Fruit fly (Drosophila melanogaster) whole organism, embryonic: ENCODE measurements around the gene dsd.

Source experiments
- Bgb ChIP-seq: fragments of 200-800 bp; sonication (Bioruptor generic); IDR thresholded peaks from 2 replicates; pipeline ENCODE4 v1.3.6; 2022; ENCODE audit warnings: missing biosample characterization, missing genetic modification characterization; ENCODE audit not compliant: partially characterized antibody
- CG10209 ChIP-seq: fragments of 200-800 bp; sonication (Bioruptor generic); optimal IDR thresholded peaks from 3 replicates; lab custom pipeline; 2017; ENCODE audit warnings: missing biosample characterization, mild to moderate bottlenecking, missing genetic modification characterization, missing genetic modification reagents
- CG11247 ChIP-seq: fragments of 200-800 bp; sonication (Bioruptor generic); IDR thresholded peaks from 2 replicates; pipeline ENCODE4 v1.3.6; 2022; ENCODE audit warnings: missing biosample characterization, missing genetic modification characterization
- CG11398 ChIP-seq: fragments of 200-800 bp; sonication (Bioruptor generic); optimal IDR thresholded peaks from 2 replicates; lab custom pipeline; 2016; ENCODE audit warnings: missing biosample characterization, missing genetic modification characterization
- CG11456 ChIP-seq: fragments of 200-800 bp; sonication (Bioruptor generic); IDR thresholded peaks from 3 replicates; pipeline ENCODE4 v1.3.6; 2022; ENCODE audit warnings: missing biosample characterization, missing genetic modification characterization
- CG11696 ChIP-seq: fragments of 200-800 bp; sonication (Bioruptor generic); IDR thresholded peaks from 2 replicates; pipeline ENCODE4 v1.3.6; 2022; ENCODE audit warnings: missing biosample characterization, missing genetic modification characterization
- CG13296 ChIP-seq: fragments of 200-800 bp; sonication (Bioruptor generic); optimal IDR thresholded peaks from 3 replicates; lab custom pipeline; 2018; ENCODE audit warnings: missing biosample characterization, mild to moderate bottlenecking, missing genetic modification characterization
- CG14860 ChIP-seq: fragments of 200-800 bp; sonication (Bioruptor generic); IDR thresholded peaks from 3 replicates; pipeline ENCODE4 v1.3.6; 2022; ENCODE audit warnings: missing biosample characterization, missing genetic modification characterization; ENCODE audit not compliant: partially characterized antibody
- CG15011 ChIP-seq: fragments of 200-800 bp; sonication (Bioruptor generic); optimal IDR thresholded peaks from 3 replicates; lab custom pipeline; 2018; ENCODE audit warnings: missing biosample characterization, mild to moderate bottlenecking, missing genetic modification characterization
- CG1529 ChIP-seq: fragments of 200-800 bp; sonication (Bioruptor generic); optimal IDR thresholded peaks from 3 replicates; lab custom pipeline; 2018; ENCODE audit warnings: missing biosample characterization, missing genetic modification characterization
- CG16863 ChIP-seq: fragments of 200-800 bp; sonication (Bioruptor generic); optimal IDR thresholded peaks from 3 replicates; lab custom pipeline; 2016; ENCODE audit warnings: missing biosample characterization, missing genetic modification characterization
- CG17912 ChIP-seq: fragments of 200-800 bp; sonication (Bioruptor generic); optimal IDR thresholded peaks from 2 replicates; lab custom pipeline; 2018; ENCODE audit warnings: missing biosample characterization, mild to moderate bottlenecking, missing genetic modification characterization
- CG18011 ChIP-seq: fragments of 200-800 bp; sonication (Bioruptor generic); optimal IDR thresholded peaks from 2 replicates; lab custom pipeline; 2017; ENCODE audit warnings: missing biosample characterization, missing genetic modification characterization, mild to moderate bottlenecking, moderate library complexity, missing genotype
- CG18262 ChIP-seq: fragments of 200-800 bp; optimal IDR thresholded peaks from 3 replicates; lab custom pipeline; 2019; ENCODE audit warnings: missing biosample characterization, mild to moderate bottlenecking, missing genetic modification characterization, moderate library complexity
- CG18476 ChIP-seq: fragments of 200-800 bp; sonication (Bioruptor generic); optimal IDR thresholded peaks from 2 replicates; lab custom pipeline; 2016; ENCODE audit warnings: missing biosample characterization, mild to moderate bottlenecking, missing genetic modification characterization
- CG2202 ChIP-seq: fragments of 200-800 bp; sonication (Bioruptor generic); optimal IDR thresholded peaks from 2 replicates; lab custom pipeline; 2018; ENCODE audit warnings: missing biosample characterization, mild to moderate bottlenecking, missing genetic modification characterization
- CG31224 ChIP-seq: fragments of 200-800 bp; sonication (Bioruptor generic); IDR thresholded peaks from 2 replicates; pipeline ENCODE4 v1.3.6; 2022; ENCODE audit warnings: missing biosample characterization, missing genetic modification characterization
- CG4820 ChIP-seq: fragments of 200-800 bp; sonication (Bioruptor generic); optimal IDR thresholded peaks from 3 replicates; lab custom pipeline; 2016; ENCODE audit warnings: missing biosample characterization, missing genetic modification characterization
- CG6683 ChIP-seq: fragments of 200-800 bp; sonication (Bioruptor generic); optimal IDR thresholded peaks from 2 replicates; lab custom pipeline; 2017; ENCODE audit warnings: missing biosample characterization, mild to moderate bottlenecking, missing genetic modification characterization, missing genetic modification reagents
- CG8089 ChIP-seq: fragments of 200-800 bp; sonication (Bioruptor generic); optimal IDR thresholded peaks from 3 replicates; lab custom pipeline; 2016; ENCODE audit warnings: missing biosample characterization, missing genetic modification characterization
- CG8944 ChIP-seq: fragments of 200-800 bp; sonication (Bioruptor generic); optimal IDR thresholded peaks from 3 replicates; lab custom pipeline; 2016; ENCODE audit warnings: missing biosample characterization, missing genetic modification characterization
- CTCF ChIP-seq: fragments of 200-800 bp; sonication (Bioruptor generic); optimal IDR thresholded peaks from 2 replicates; lab custom pipeline; 2017; ENCODE audit warnings: missing biosample characterization, mild to moderate bottlenecking, missing genetic modification characterization, moderate library complexity
- CrebB ChIP-seq: fragments of 200-800 bp; sonication (Bioruptor generic); optimal IDR thresholded peaks from 3 replicates; lab custom pipeline; 2018; ENCODE audit warnings: missing biosample characterization, mild to moderate bottlenecking, missing genetic modification characterization
- D19A ChIP-seq: fragments of 200-800 bp; optimal IDR thresholded peaks from 3 replicates; lab custom pipeline; 2019; ENCODE audit warnings: missing biosample characterization, mild to moderate bottlenecking, missing genetic modification characterization, moderate library complexity
- Doc2 ChIP-seq: fragments of 200-800 bp; sonication (Bioruptor generic); IDR thresholded peaks from 2 replicates; pipeline ENCODE4 v1.3.6; 2022; ENCODE audit warnings: missing biosample characterization, missing genetic modification characterization
- Hsf ChIP-seq: fragments of 200-800 bp; sonication (Bioruptor generic); optimal IDR thresholded peaks from 3 replicates; lab custom pipeline; 2016; ENCODE audit warnings: missing biosample characterization, missing genetic modification characterization
- Jarid2 ChIP-seq: fragments of 200-800 bp; sonication (Bioruptor generic); optimal IDR thresholded peaks from 3 replicates; lab custom pipeline; 2017; ENCODE audit warnings: mild to moderate bottlenecking, missing biosample characterization, missing genetic modification reagents, missing genetic modification characterization
- Lpt ChIP-seq: fragments of >200 bp; optimal IDR thresholded peaks from 2 replicates; lab custom pipeline; 2018; ENCODE audit warnings: missing biosample characterization, missing genetic modification characterization
- Mes4 ChIP-seq: fragments of 200-800 bp; sonication (Bioruptor generic); optimal IDR thresholded peaks from 2 replicates; lab custom pipeline; 2016; ENCODE audit warnings: missing biosample characterization, missing genetic modification characterization
- Oaz ChIP-seq: fragments of 200-800 bp; sonication (Bioruptor generic); IDR thresholded peaks from 2 replicates; pipeline ENCODE4 v1.3.6; 2022; ENCODE audit warnings: missing biosample characterization, missing genetic modification characterization
- Stat92E ChIP-seq, 3 experiments: fragments of >200 bp in 2 of 3; fragments of 200-800 bp in 1 of 3; sonication (Bioruptor generic) in 1 of 3; optimal IDR thresholded peaks; 2 replicates each; lab custom pipeline; 2017 to 2019; ENCODE audit warnings: missing biosample characterization in 3 of 3, missing genetic modification characterization in 3 of 3, mild to moderate bottlenecking in 1 of 3, moderate library complexity in 1 of 3
- YL-1 ChIP-seq: fragments of 200-800 bp; sonication (Bioruptor generic); optimal IDR thresholded peaks from 3 replicates; lab custom pipeline; 2017; ENCODE audit warnings: missing biosample characterization, mild to moderate bottlenecking, missing genetic modification characterization
- bcd ChIP-seq: fragments of 200-800 bp; sonication (Bioruptor generic); optimal IDR thresholded peaks from 2 replicates; lab custom pipeline; 2017; ENCODE audit warnings: missing biosample characterization, mild to moderate bottlenecking, missing genetic modification characterization
- bigmax ChIP-seq: fragments of 200-800 bp; sonication (Bioruptor generic); optimal IDR thresholded peaks from 2 replicates; lab custom pipeline; 2018; ENCODE audit warnings: missing biosample characterization, mild to moderate bottlenecking, missing genetic modification characterization
- br ChIP-seq: fragments of >200 bp; optimal IDR thresholded peaks from 2 replicates; lab custom pipeline; 2017
- btn ChIP-seq: fragments of 200-800 bp; sonication (Bioruptor generic); optimal IDR thresholded peaks from 2 replicates; lab custom pipeline; 2016; ENCODE audit warnings: missing biosample characterization, missing genetic modification characterization
- dmrt11E ChIP-seq: fragments of 200-800 bp; sonication (Bioruptor generic); optimal IDR thresholded peaks from 3 replicates; lab custom pipeline; 2018; ENCODE audit warnings: missing biosample characterization, mild to moderate bottlenecking, missing genetic modification characterization, moderate library complexity
- dmrt99B ChIP-seq: fragments of 200-800 bp; sonication (Bioruptor generic); optimal IDR thresholded peaks from 2 replicates; lab custom pipeline; 2018; ENCODE audit warnings: missing biosample characterization, mild to moderate bottlenecking, missing genetic modification characterization, moderate library complexity
- gcm ChIP-seq: fragments of 200-800 bp; sonication (Bioruptor generic); optimal IDR thresholded peaks from 2 replicates; lab custom pipeline; 2019; ENCODE audit warnings: missing biosample characterization, mild to moderate bottlenecking, missing genetic modification characterization, moderate library complexity
- gfzf ChIP-seq: fragments of 200-800 bp; sonication (Bioruptor generic); optimal IDR thresholded peaks from 2 replicates; lab custom pipeline; 2016; ENCODE audit warnings: missing biosample characterization, mild to moderate bottlenecking, missing genetic modification characterization, moderate library complexity
- lab ChIP-seq: fragments of 200-800 bp; sonication (Bioruptor generic); optimal IDR thresholded peaks from 3 replicates; lab custom pipeline; 2017; ENCODE audit warnings: missing biosample characterization, missing genetic modification characterization, mild to moderate bottlenecking, moderate library complexity, missing genetic modification reagents
- oc ChIP-seq: fragments of 200-800 bp; sonication (Bioruptor generic); optimal IDR thresholded peaks from 2 replicates; lab custom pipeline; 2018; ENCODE audit warnings: missing biosample characterization, mild to moderate bottlenecking, missing genetic modification characterization, moderate library complexity
- odd ChIP-seq: fragments of 200-800 bp; sonication (Bioruptor generic); optimal IDR thresholded peaks from 2 replicates; lab custom pipeline; 2017; ENCODE audit warnings: missing biosample characterization, mild to moderate bottlenecking, missing genetic modification characterization
- pho ChIP-seq: fragments of 200-800 bp; sonication (Bioruptor generic); optimal IDR thresholded peaks from 2 replicates; lab custom pipeline; 2016; ENCODE audit warnings: missing biosample characterization, missing genetic modification characterization
- row ChIP-seq: fragments of 200-800 bp; sonication (Bioruptor generic); IDR thresholded peaks from 3 replicates; pipeline ENCODE4 v1.3.6; 2022; ENCODE audit warnings: missing biosample characterization, missing genetic modification characterization
- salm ChIP-seq: fragments of 200-800 bp; sonication (Bioruptor generic); optimal IDR thresholded peaks from 2 replicates; lab custom pipeline; 2018; ENCODE audit warnings: missing biosample characterization, mild to moderate bottlenecking, missing genetic modification characterization
- sisA ChIP-seq: fragments of 200-800 bp; sonication (Bioruptor generic); IDR thresholded peaks from 2 replicates; pipeline ENCODE4 v1.3.6; 2022; ENCODE audit warnings: missing biosample characterization, missing genetic modification characterization
- sug ChIP-seq: fragments of 200-800 bp; optimal IDR thresholded peaks from 2 replicates; lab custom pipeline; 2019; ENCODE audit warnings: missing biosample characterization, mild to moderate bottlenecking, missing genetic modification characterization, moderate library complexity
- ttk ChIP-seq: fragments of 200-800 bp; sonication (Bioruptor generic); IDR thresholded peaks from 2 replicates; pipeline ENCODE4 v2.1.2; 2022; ENCODE audit warnings: missing biosample characterization, missing genetic modification characterization
- twi ChIP-seq: fragments of 200-800 bp; optimal IDR thresholded peaks from 2 replicates; lab custom pipeline; 2019; ENCODE audit warnings: missing biosample characterization, mild to moderate bottlenecking, missing genetic modification characterization, moderate library complexity
- vfl ChIP-seq: fragments of 200-800 bp; sonication (Bioruptor generic); optimal IDR thresholded peaks from 2 replicates; lab custom pipeline; 2016; ENCODE audit warnings: missing biosample characterization, missing genetic modification characterization

The dsd gene

dm6 chr3R:27581263-27581868, 25.8 kb downstream of the dsd start (continued):
- no peak for TF ChIP-seq Bgb
- TF ChIP-seq twi (tag; lab: Kevin White, UChicago), result no peak
- peak; percentile 21 for TF ChIP-seq D19A
- TF ChIP-seq gfzf (GFP tag; lab: Kevin White, UChicago), result peak; percentile 87
- no peak for TF ChIP-seq CG4820 (GFP tag; lab: Kevin White, UChicago)
- TF ChIP-seq CG14860 (GFP tag; lab: Robert Waterston, UW), result no peak
- TF ChIP-seq row, result no peak
- TF ChIP-seq CG1529 (GFP tag; lab: Kevin White, UChicago), result peak; percentile 35
- peak; percentile 53 for TF ChIP-seq CTCF (GFP tag; lab: Kevin White, UChicago)
- TF ChIP-seq CG18476 (GFP tag; lab: Kevin White, UChicago), result peak; percentile 37
- TF ChIP-seq lab (GFP tag; lab: Kevin White, UChicago), result peak; percentile 85
- TF ChIP-seq ttk, result no peak
- peak; percentile 17 for TF ChIP-seq CG2202 (tag; lab: Kevin White, UChicago)
- TF ChIP-seq Lpt (GFP tag; lab: Kevin White, UChicago), result no peak
- peak; percentile 21 for TF ChIP-seq oc (tag; lab: Kevin White, UChicago)
- peak; percentile 15 for TF ChIP-seq YL-1 (GFP tag; lab: Kevin White, UChicago)
- TF ChIP-seq bigmax, result peak; percentile 27
- TF ChIP-seq Hsf (GFP tag; lab: Kevin White, UChicago), result peak; percentile 34
- no peak for TF ChIP-seq br (lab: Kevin White, UChicago)
- peak; percentile 8 for TF ChIP-seq btn (GFP tag; lab: Kevin White, UChicago)
- TF ChIP-seq CG17912 (GFP tag; lab: Kevin White, UChicago), result no peak
- peak; percentile 69 for TF ChIP-seq gcm (GFP tag; lab: Kevin White, UChicago)
- peak; percentile 67 for TF ChIP-seq sug (tag; lab: Kevin White, UChicago)
- TF ChIP-seq CG18262, result peak; percentile 63
- TF ChIP-seq CG8944 (GFP tag; lab: Kevin White, UChicago), result no peak
- TF ChIP-seq dmrt11E (tag; lab: Kevin White, UChicago), result peak; percentile 14
- TF ChIP-seq Doc2 (GFP tag; lab: Robert Waterston, UW), result no peak
- TF ChIP-seq CG13296 (GFP tag; lab: Kevin White, UChicago), result peak; percentile 84
- no peak for TF ChIP-seq CG11456 (GFP tag; lab: Robert Waterston, UW)
- TF ChIP-seq Mes4 (GFP tag; lab: Kevin White, UChicago), result peak; percentile 34
- peak; percentile 85 for TF ChIP-seq CrebB (tag; lab: Kevin White, UChicago)
- TF ChIP-seq bcd (GFP tag; lab: Kevin White, UChicago), result peak; percentile 5
- TF ChIP-seq CG6683 (GFP tag; lab: Kevin White, UChicago), result peak; percentile 59
- peak; percentile 64 for TF ChIP-seq dmrt99B (tag; lab: Kevin White, UChicago)
- no peak for TF ChIP-seq CG11696 (GFP tag; lab: Robert Waterston, UW)
- peak; percentile 0 for TF ChIP-seq vfl (GFP tag; lab: Kevin White, UChicago)
- no peak for TF ChIP-seq CG15011
- peak; percentile 11 for TF ChIP-seq pho (GFP tag; lab: Kevin White, UChicago)
- TF ChIP-seq CG31224 (GFP tag; lab: Robert Waterston, UW), result no peak
- peak; percentile 21 for TF ChIP-seq CG10209 (GFP tag; lab: Kevin White, UChicago)
- TF ChIP-seq sisA (GFP tag; lab: Robert Waterston, UW), result no peak
- TF ChIP-seq CG11398 (GFP tag; lab: Kevin White, UChicago), result peak; percentile 32
- no peak for TF ChIP-seq Oaz (GFP tag; lab: Robert Waterston, UW)
- TF ChIP-seq Stat92E (GFP tag; optimal IDR thresholded peaks at IDR 0.05; lab: Kevin White, UChicago), result peak in 1 of 3 experiments; percentile 45
- TF ChIP-seq Jarid2 (GFP tag; lab: Kevin White, UChicago), result peak; percentile 25
- peak; percentile 24 for TF ChIP-seq CG8089
- TF ChIP-seq CG18011, result peak; percentile 41
- TF ChIP-seq odd (GFP tag; lab: Kevin White, UChicago), result peak; percentile 66
- peak; percentile 35 for TF ChIP-seq CG16863 (GFP tag; lab: Kevin White, UChicago)
- no peak for TF ChIP-seq CG11247 (GFP tag; lab: Robert Waterston, UW)
- peak; percentile 65 for TF ChIP-seq salm (tag; lab: Kevin White, UChicago)
